Fruit fly (Drosophila melanogaster): ENCODE measurements around the gene Ama.
A peak's percentile ranks its signal among the peaks of the same experiment; 100 is the strongest.

The Ama gene

DNA sequence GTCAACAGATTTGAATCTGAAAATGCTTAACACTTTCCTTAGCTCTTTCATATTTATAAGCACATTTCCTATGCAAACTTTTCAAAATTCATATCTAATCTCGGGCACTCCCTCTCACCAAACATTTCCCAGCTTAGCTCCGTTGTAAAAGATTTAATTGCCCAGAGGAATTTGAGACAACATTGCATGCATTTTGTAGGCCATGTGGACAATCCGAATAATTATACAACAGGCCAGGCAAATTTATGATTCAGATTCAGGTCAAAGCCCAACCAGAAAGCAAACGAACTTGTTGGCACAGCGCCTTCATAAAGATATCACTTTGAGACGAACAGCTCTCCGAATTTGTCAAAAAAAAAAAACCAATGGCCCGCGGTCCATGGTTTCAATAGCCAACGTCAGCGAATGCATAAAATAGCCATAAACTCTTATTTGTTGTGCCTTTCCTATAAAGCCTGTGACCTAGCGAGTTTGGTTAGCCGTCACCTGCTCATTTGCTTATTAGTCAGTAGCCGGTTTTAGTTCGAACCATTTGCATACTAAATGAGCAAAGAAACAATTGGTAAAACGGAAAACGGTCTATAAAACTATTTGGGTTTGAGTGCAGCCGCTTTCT lies 51.7 kb downstream of the Ama start (continued):
- TF ChIP-seq CG1024 (GFP tag; IDR thresholded peaks at IDR 0.05): no peak
- TF ChIP-seq gro (GFP tag; optimal IDR thresholded peaks at IDR 0.05): no peak
- no peak for TF ChIP-seq CG9876 (GFP tag; optimal IDR thresholded peaks at IDR 0.05)
- no peak for TF ChIP-seq NC2β (GFP tag; optimal IDR thresholded peaks at IDR 0.05)
- no peak for TF ChIP-seq HLH54F (GFP tag; optimal IDR thresholded peaks at IDR 0.05)
- no peak for TF ChIP-seq Dip2 (GFP tag; IDR thresholded peaks at IDR 0.05)
- no peak for TF ChIP-seq az2 (GFP tag; optimal IDR thresholded peaks at IDR 0.05)
- TF ChIP-seq fu2 (GFP tag; optimal IDR thresholded peaks at IDR 0.05): no peak
- TF ChIP-seq CG6854 (GFP tag; optimal IDR thresholded peaks at IDR 0.05): no peak
- TF ChIP-seq Blimp-1 (GFP tag; optimal IDR thresholded peaks at IDR 0.05): no peak
- TF ChIP-seq Bdp1 (GFP tag; optimal IDR thresholded peaks at IDR 0.05): no peak
- no peak for TF ChIP-seq slp2 (GFP tag; optimal IDR thresholded peaks at IDR 0.05)
- TF ChIP-seq rib (GFP tag; IDR thresholded peaks at IDR 0.05): no peak
- peak; percentile 10; the same call in 1 of the 3 replicates for TF ChIP-seq ci (GFP tag; IDR thresholded peaks at IDR 0.05)
- peak in 1 of 2 experiments; percentile 36 for TF ChIP-seq Hr78 (GFP tag; optimal IDR thresholded peaks at IDR 0.05)
- no peak for TF ChIP-seq CG9727 (GFP tag; optimal IDR thresholded peaks at IDR 0.05)
- TF ChIP-seq stc (GFP tag; IDR thresholded peaks at IDR 0.05): peak; percentile 42; the same call in 1 of the 2 replicates
- TF ChIP-seq CG10565 (GFP tag; optimal IDR thresholded peaks at IDR 0.05): no peak
- no peak for TF ChIP-seq onecut (GFP tag; IDR thresholded peaks at IDR 0.05)
- no peak for TF ChIP-seq shn (GFP tag; optimal IDR thresholded peaks at IDR 0.05)
- TF ChIP-seq sqz (GFP tag; optimal IDR thresholded peaks at IDR 0.05): peak; percentile 63
- TF ChIP-seq twi (tag; optimal IDR thresholded peaks at IDR 0.05): no peak
- no peak for TF ChIP-seq Hmx (GFP tag; optimal IDR thresholded peaks at IDR 0.05)
- TF ChIP-seq MBD-R2 (GFP tag; IDR thresholded peaks at IDR 0.05): no peak
- TF ChIP-seq D19A (tag; optimal IDR thresholded peaks at IDR 0.05): no peak
- no peak for TF ChIP-seq CG2875 (GFP tag; optimal IDR thresholded peaks at IDR 0.05)
- 0 out of 4 replicates have a peak, but pooled peaks have one; percentile 17 for TF ChIP-seq chinmo (GFP tag; IDR thresholded peaks at IDR 0.05; ENCODE audit: partially characterized antibody)
- no peak for TF ChIP-seq gce (GFP tag; IDR thresholded peaks at IDR 0.05)
- no peak for TF ChIP-seq kay (GFP tag; optimal IDR thresholded peaks at IDR 0.05)
- no peak for TF ChIP-seq kah (GFP tag; optimal IDR thresholded peaks at IDR 0.05)
- TF ChIP-seq CHES-1-like (GFP tag; optimal IDR thresholded peaks at IDR 0.05): no peak
- no peak for TF ChIP-seq Rx (GFP tag; IDR thresholded peaks at IDR 0.05)
- TF ChIP-seq CG6654 (GFP tag; optimal IDR thresholded peaks at IDR 0.05): no peak
- TF ChIP-seq ase (GFP tag; IDR thresholded peaks at IDR 0.05): no peak
- TF ChIP-seq CG9932 (GFP tag; IDR thresholded peaks at IDR 0.05): no peak
- TF ChIP-seq sim (GFP tag; IDR thresholded peaks at IDR 0.05): no peak
- peak; percentile 10 for TF ChIP-seq CG4707 (GFP tag; optimal IDR thresholded peaks at IDR 0.05)
- no peak for TF ChIP-seq CG15601 (tag; optimal IDR thresholded peaks at IDR 0.05)
- TF ChIP-seq row (GFP tag; IDR thresholded peaks at IDR 0.05): no peak
- TF ChIP-seq CG2202 (tag; optimal IDR thresholded peaks at IDR 0.05): no peak
- TF ChIP-seq wek (GFP tag; optimal IDR thresholded peaks at IDR 0.05): no peak
- TF ChIP-seq h (optimal IDR thresholded peaks at IDR 0.05): no peak
- no peak for TF ChIP-seq B-H1 (GFP tag; IDR thresholded peaks at IDR 0.05)

All from whole organism, embryonic.